Fruit fly (Drosophila melanogaster): ENCODE data around the gene CG3857.
A peak's percentile ranks its signal among the peaks of the same experiment; 100 is the strongest.

CG3857 gene

DNA sequence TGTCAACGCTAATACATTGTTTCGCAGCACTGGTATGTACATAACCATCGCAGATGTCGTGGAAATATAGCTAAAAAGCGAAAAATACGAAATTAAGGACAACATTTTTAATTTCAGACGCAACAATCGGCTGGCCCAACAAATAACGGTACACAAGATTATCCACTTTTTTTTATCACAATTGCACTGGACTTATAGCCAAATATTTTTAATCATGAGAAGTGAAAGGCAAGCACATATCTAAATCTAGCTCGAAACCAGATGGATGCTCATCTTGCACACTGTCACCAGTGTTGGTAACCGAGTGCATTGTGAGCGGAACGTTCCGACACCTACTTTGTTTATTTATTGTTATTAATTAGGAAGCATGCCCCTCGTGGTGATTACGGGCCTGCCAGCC lies at the start of gene CG3857, which contains the start of gene CG3587:
Gene CG3857, minus strand, starts transcription at position 21 of the 400 bp plus-strand sequence.
Gene CG3587, plus strand, starts transcription at position 288 of the 400 bp plus-strand sequence.
- TF ChIP-seq Dll (GFP tag; IDR thresholded peaks at IDR 0.05; ENCODE audit: partially characterized antibody): no peak
- peak; percentile 21 for TF ChIP-seq gfzf (GFP tag; optimal IDR thresholded peaks at IDR 0.05)
- TF ChIP-seq CG5953 (GFP tag; IDR thresholded peaks at IDR 0.05): 0 out of 2 replicates have a peak, but pooled peaks have one; percentile 25
- no peak for TF ChIP-seq hkb (optimal IDR thresholded peaks at IDR 0.05)
- TF ChIP-seq hkb (GFP tag; IDR thresholded peaks at IDR 0.05): peak; percentile 40; the same call in 1 of the 2 replicates
- TF ChIP-seq Side (GFP tag; optimal IDR thresholded peaks at IDR 0.05): peak; percentile 61
- TF ChIP-seq zen2 (GFP tag; IDR thresholded peaks at IDR 0.05; ENCODE audit: partially characterized antibody): no peak
- peak; percentile 35 for TF ChIP-seq fd102C (GFP tag; optimal IDR thresholded peaks at IDR 0.05)
- peak; percentile 66; the same call in 1 of the 2 replicates for TF ChIP-seq Atf6 (GFP tag; IDR thresholded peaks at IDR 0.05)
- TF ChIP-seq dan (GFP tag; IDR thresholded peaks at IDR 0.05): no peak
- TF ChIP-seq lilli (GFP tag; optimal IDR thresholded peaks at IDR 0.05): peak; percentile 87
- TF ChIP-seq sug (tag; optimal IDR thresholded peaks at IDR 0.05): peak; percentile 74
- peak; percentile 16 for TF ChIP-seq kay (GFP tag; optimal IDR thresholded peaks at IDR 0.05)
- TF ChIP-seq CG34376 (GFP tag; optimal IDR thresholded peaks at IDR 0.05): peak; percentile 39
- peak; percentile 49 for TF ChIP-seq Jarid2 (GFP tag; optimal IDR thresholded peaks at IDR 0.05)
- TF ChIP-seq CG7963 (GFP tag; IDR thresholded peaks at IDR 0.05; ENCODE audit: partially characterized antibody): no peak
- peak; percentile 64 for TF ChIP-seq CG11085 (GFP tag; IDR thresholded peaks at IDR 0.05)
- TF ChIP-seq NfI (GFP tag; optimal IDR thresholded peaks at IDR 0.05): peak; percentile 71
- peak; percentile 57 for TF ChIP-seq slou (GFP tag; optimal IDR thresholded peaks at IDR 0.05)
- TF ChIP-seq CG13287 (GFP tag; IDR thresholded peaks at IDR 0.05; ENCODE audit: partially characterized antibody): peak; percentile 62
- TF ChIP-seq CHES-1-like (GFP tag; optimal IDR thresholded peaks at IDR 0.05): peak; percentile 88
- peak; percentile 77 for TF ChIP-seq Camta (GFP tag; optimal IDR thresholded peaks at IDR 0.05)
- TF ChIP-seq CG12744 (GFP tag; optimal IDR thresholded peaks at IDR 0.05): peak; percentile 33
- peak; percentile 43 for TF ChIP-seq CG30020 (tag; optimal IDR thresholded peaks at IDR 0.05)
- TF ChIP-seq CG2875 (GFP tag; optimal IDR thresholded peaks at IDR 0.05): peak; percentile 14
- no peak for TF ChIP-seq hbn (GFP tag; IDR thresholded peaks at IDR 0.05; ENCODE audit: partially characterized antibody)
- TF ChIP-seq CG4328 (GFP tag; optimal IDR thresholded peaks at IDR 0.05): peak; percentile 23
- TF ChIP-seq Taf1 (GFP tag; IDR thresholded peaks at IDR 0.05): peak; percentile 48; the same call in 1 of the 2 replicates
- TF ChIP-seq CG2889 (GFP tag; IDR thresholded peaks at IDR 0.05): 0 out of 3 replicates have a peak, but pooled peaks have one; percentile 25
- TF ChIP-seq CG2712 (tag; optimal IDR thresholded peaks at IDR 0.05): peak; percentile 77
- 0 out of 3 replicates have a peak, but pooled peaks have one; percentile 9 for TF ChIP-seq z (GFP tag; IDR thresholded peaks at IDR 0.05)
- TF ChIP-seq CG15696 (tag; optimal IDR thresholded peaks at IDR 0.05): peak; percentile 55
- TF ChIP-seq psq (GFP tag; optimal IDR thresholded peaks at IDR 0.05): peak; percentile 18
- TF ChIP-seq Hey (tag; optimal IDR thresholded peaks at IDR 0.05): peak; percentile 19
- TF ChIP-seq bab2 (GFP tag; optimal IDR thresholded peaks at IDR 0.05): peak; percentile 83
- TF ChIP-seq hb (GFP tag; IDR thresholded peaks at IDR 0.05; ENCODE audit: partially characterized antibody): no peak
- TF ChIP-seq Ets97D (GFP tag; optimal IDR thresholded peaks at IDR 0.05): peak; percentile 80
- TF ChIP-seq fu2 (GFP tag; optimal IDR thresholded peaks at IDR 0.05): peak; percentile 90
- peak; percentile 90 for TF ChIP-seq CG30403 (GFP tag; optimal IDR thresholded peaks at IDR 0.05)
- TF ChIP-seq CG32532 (GFP tag; IDR thresholded peaks at IDR 0.05): peak; percentile 53
- peak; percentile 53 for TF ChIP-seq CG15601 (tag; optimal IDR thresholded peaks at IDR 0.05)
- TF ChIP-seq Dp (GFP tag; optimal IDR thresholded peaks at IDR 0.05): peak; percentile 23
- no peak for TF ChIP-seq TFAM (GFP tag; optimal IDR thresholded peaks at IDR 0.05)
- no peak for TF ChIP-seq HLHmδ (GFP tag; optimal IDR thresholded peaks at IDR 0.05)
- TF ChIP-seq pho (GFP tag; optimal IDR thresholded peaks at IDR 0.05): peak; percentile 70
- TF ChIP-seq sisA (GFP tag; IDR thresholded peaks at IDR 0.05): peak; percentile 66
- TF ChIP-seq CG1647 (GFP tag; optimal IDR thresholded peaks at IDR 0.05): peak; percentile 68
- no peak for TF ChIP-seq Dref (GFP tag; IDR thresholded peaks at IDR 0.05)
- TF ChIP-seq Dfd (GFP tag; optimal IDR thresholded peaks at IDR 0.05): no peak
- peak; percentile 77 for TF ChIP-seq her (GFP tag; optimal IDR thresholded peaks at IDR 0.05)
- TF ChIP-seq Vsx1 (GFP tag; optimal IDR thresholded peaks at IDR 0.05): no peak

All from whole organism, embryonic.